Worm (Caenorhabditis elegans): ENCODE results near the gene Y45G12C.10.
"Not testable (repeated sequence)": the region's sequence is repeated elsewhere in the genome, so short reads cannot be mapped to it uniquely, and the experiment has no call there.

The Y45G12C.10 gene

ce11 chrV:2515493-2515892 is 20.7 kb downstream of the Y45G12C.10 start, which contains the start of gene str-76:
TSS of gene str-76 (minus strand) at chrV:2515593.
- not testable (repeated sequence) for TF ChIP-seq B0019.2 (GFP tag; conservative IDR thresholded peaks at IDR 0.05); ZK185.1 (tag; optimal IDR thresholded peaks at IDR 0.05; ENCODE audit: poor library complexity, severe bottlenecking); mxl-1 (tag; optimal IDR thresholded peaks at IDR 0.05)

Measured in whole organism, young adult.